Fruit fly (Drosophila melanogaster): ENCODE measurements around the gene CG14810.

The CG14810 gene

DNA sequence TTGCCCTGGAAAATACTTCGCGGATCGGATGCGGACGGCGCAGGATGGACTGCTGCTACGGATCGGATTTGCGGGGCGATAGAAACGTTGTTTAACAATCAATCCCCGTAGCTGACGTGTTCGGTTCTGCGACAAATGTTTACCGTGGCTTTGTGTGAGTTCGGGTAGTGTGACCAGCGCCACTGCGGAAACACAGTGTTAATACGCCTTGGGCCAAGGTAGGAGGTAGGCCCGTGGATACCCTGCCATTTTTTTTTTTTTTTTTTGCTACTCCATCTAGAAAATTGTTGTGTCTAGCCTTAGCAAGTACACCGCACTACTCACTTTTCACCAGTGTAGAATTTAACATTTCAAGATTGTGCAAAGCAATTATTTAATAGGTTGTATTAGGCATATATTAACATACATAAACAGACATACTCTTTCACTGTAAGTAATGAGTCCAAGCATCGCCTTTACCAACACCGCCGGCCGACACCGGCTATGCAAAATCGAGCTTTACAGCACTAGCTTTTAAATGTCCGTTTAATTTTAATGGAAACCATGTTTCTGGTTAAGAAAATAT lies 41.6 kb upstream of the CG14810 start, which contains the start of gene deltaCOP (continued):
- TF ChIP-seq exex (tag; optimal IDR thresholded peaks at IDR 0.05) (no peak), CG6683 (GFP tag; optimal IDR thresholded peaks at IDR 0.05) (peak; percentile 41), pros (GFP tag; optimal IDR thresholded peaks at IDR 0.05) (no peak), CG4328 (GFP tag; optimal IDR thresholded peaks at IDR 0.05) (peak; percentile 43), lov (optimal IDR thresholded peaks at IDR 0.05) (no peak), lov (GFP tag; IDR thresholded peaks at IDR 0.05) (0 out of 3 replicates have a peak, but pooled peaks have one; percentile 46), CG10147 (GFP tag; optimal IDR thresholded peaks at IDR 0.05) (no peak), gsb (GFP tag; IDR thresholded peaks at IDR 0.05) (peak; percentile 61), CG17359 (tag; optimal IDR thresholded peaks at IDR 0.05) (peak; percentile 76), Sry-δ (GFP tag; optimal IDR thresholded peaks at IDR 0.05) (peak; percentile 57), CG8388 (GFP tag; optimal IDR thresholded peaks at IDR 0.05) (no peak), CG13775 (GFP tag; optimal IDR thresholded peaks at IDR 0.05) (peak; percentile 84), Dfd (GFP tag; optimal IDR thresholded peaks at IDR 0.05) (no peak), z (GFP tag; IDR thresholded peaks at IDR 0.05) (no peak), CG1832 (GFP tag; optimal IDR thresholded peaks at IDR 0.05) (no peak), Stat92E (GFP tag; optimal IDR thresholded peaks at IDR 0.05) (no peak), CG3163 (GFP tag; optimal IDR thresholded peaks at IDR 0.05) (peak; percentile 68), hbn (GFP tag; IDR thresholded peaks at IDR 0.05; ENCODE audit: partially characterized antibody) (no peak), CG15269 (tag; optimal IDR thresholded peaks at IDR 0.05) (peak; percentile 79), CG5953 (GFP tag; IDR thresholded peaks at IDR 0.05) (peak; percentile 60; the same call in 1 of the 2 replicates), CG2202 (tag; optimal IDR thresholded peaks at IDR 0.05) (peak; percentile 47), CG9797 (GFP tag; optimal IDR thresholded peaks at IDR 0.05) (peak; percentile 77), hkb (optimal IDR thresholded peaks at IDR 0.05) (peak; percentile 66), hkb (GFP tag; IDR thresholded peaks at IDR 0.05) (peak; percentile 67), sens-2 (GFP tag; IDR thresholded peaks at IDR 0.05) (peak; percentile 39; the same call in 1 of the 2 replicates), otp (GFP tag; IDR thresholded peaks at IDR 0.05) (no peak), CG14014 (GFP tag; IDR thresholded peaks at IDR 0.05) (peak; percentile 83), CkIIα-i1 (GFP tag; IDR thresholded peaks at IDR 0.05) (no peak), slp2 (GFP tag; optimal IDR thresholded peaks at IDR 0.05) (peak; percentile 87), CG32767 (GFP tag; IDR thresholded peaks at IDR 0.05) (peak; percentile 72; the same call in 1 of the 2 replicates), CG30020 (tag; optimal IDR thresholded peaks at IDR 0.05) (peak; percentile 41), danr (GFP tag; IDR thresholded peaks at IDR 0.05) (peak; percentile 78), sd (tag; optimal IDR thresholded peaks at IDR 0.05) (no peak), CG9876 (GFP tag; optimal IDR thresholded peaks at IDR 0.05) (peak; percentile 92), Jarid2 (GFP tag; optimal IDR thresholded peaks at IDR 0.05) (no peak), MBD-R2 (GFP tag; IDR thresholded peaks at IDR 0.05) (peak; percentile 83)

DNA sequence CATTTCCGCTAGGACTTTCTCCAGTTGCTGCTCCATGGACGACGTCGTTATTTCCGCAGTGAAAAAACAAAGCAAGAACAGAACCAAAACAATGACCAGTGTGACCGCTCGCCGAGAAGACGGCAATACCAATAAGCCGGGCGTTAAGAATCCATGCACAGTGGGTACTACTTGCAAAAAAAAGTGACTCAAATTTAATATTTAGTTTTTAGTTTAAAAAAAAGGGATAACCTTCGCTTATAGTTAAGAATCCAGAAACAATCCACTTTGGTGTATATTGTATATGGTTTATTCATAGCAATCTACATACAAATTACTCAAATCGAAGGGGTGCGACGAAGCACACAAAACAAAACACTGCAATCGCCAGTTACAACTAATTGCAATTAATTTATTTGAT lies 38.7 kb upstream of the CG14810 start, which contains the start of gene Lamtor5:
TSS of gene Lamtor5 (minus strand) at position 105 of the 400 bp plus-strand sequence.
- peak; percentile 14 for TF ChIP-seq Dad (GFP tag; optimal IDR thresholded peaks at IDR 0.05)
- TF ChIP-seq CTCF (GFP tag; optimal IDR thresholded peaks at IDR 0.05): no peak
- TF ChIP-seq Atf3 (GFP tag; optimal IDR thresholded peaks at IDR 0.05): peak; percentile 16
- TF ChIP-seq Ravus (GFP tag; IDR thresholded peaks at IDR 0.05): no peak
- peak; percentile 2 for TF ChIP-seq CG33213 (GFP tag; optimal IDR thresholded peaks at IDR 0.05)
- TF ChIP-seq sens (GFP tag): peak; percentile 93
- TF ChIP-seq luna (GFP tag; optimal IDR thresholded peaks at IDR 0.05): no peak
- no peak for TF ChIP-seq Bdp1 (GFP tag; optimal IDR thresholded peaks at IDR 0.05)
- TF ChIP-seq grn (GFP tag; optimal IDR thresholded peaks at IDR 0.05): no peak
- TF ChIP-seq ttk (GFP tag; IDR thresholded peaks at IDR 0.05): no peak
- TF ChIP-seq E2f1 (GFP tag; IDR thresholded peaks at IDR 0.05): no peak
- TF ChIP-seq Trl (optimal IDR thresholded peaks at IDR 0.05): no peak
- no peak for TF ChIP-seq Trl (GFP tag; optimal IDR thresholded peaks at IDR 0.05)
- no peak for TF ChIP-seq salm (tag; optimal IDR thresholded peaks at IDR 0.05)
- peak; percentile 26 for TF ChIP-seq sd (tag; optimal IDR thresholded peaks at IDR 0.05)
- peak; percentile 25; the same call in 1 of the 2 replicates for TF ChIP-seq E2f2 (GFP tag; IDR thresholded peaks at IDR 0.05)
- TF ChIP-seq mld (GFP tag; IDR thresholded peaks at IDR 0.05; ENCODE audit: partially characterized antibody): no peak
- TF ChIP-seq tio (GFP tag; optimal IDR thresholded peaks at IDR 0.05): no peak
- no peak for TF ChIP-seq disco-r (GFP tag; optimal IDR thresholded peaks at IDR 0.05)
- no peak for TF ChIP-seq hbn (GFP tag; IDR thresholded peaks at IDR 0.05; ENCODE audit: partially characterized antibody)

Measured in whole organism, embryonic.